Fruit fly (Drosophila melanogaster): Measurements from ENCODE around the gene app.

Gene app

DNA sequence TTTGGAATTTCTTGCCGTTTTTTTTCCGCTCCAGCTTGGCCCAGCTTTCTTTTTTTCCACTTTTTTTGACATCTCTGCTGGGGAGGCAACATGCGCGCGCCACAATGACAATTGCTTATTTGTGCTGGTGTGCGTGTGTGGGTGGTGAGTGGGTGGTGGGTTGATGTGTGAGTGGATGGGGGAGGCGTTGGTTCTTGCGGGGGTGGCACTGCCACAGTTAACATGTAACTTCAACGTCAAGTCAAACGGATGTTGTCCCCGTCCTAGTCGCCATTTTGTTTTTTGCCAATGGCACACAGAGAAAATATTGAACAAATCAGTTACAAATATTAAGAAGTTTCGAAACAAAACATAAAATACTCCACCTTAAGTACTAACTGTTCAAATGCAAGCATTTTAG is 43.9 kb upstream of the app start, which contains the start of gene CG44355 (continued):
- TF ChIP-seq CG11504 (tag; optimal IDR thresholded peaks at IDR 0.05) (peak; percentile 34), CG4328 (GFP tag; optimal IDR thresholded peaks at IDR 0.05) (no peak), kay (GFP tag; optimal IDR thresholded peaks at IDR 0.05) (no peak), br (optimal IDR thresholded peaks at IDR 0.05) (no peak), CG32772 (GFP tag; IDR thresholded peaks at IDR 0.05) (no peak), mirr (GFP tag; optimal IDR thresholded peaks at IDR 0.05) (no peak), Dp (GFP tag; optimal IDR thresholded peaks at IDR 0.05) (no peak), CG15696 (tag; optimal IDR thresholded peaks at IDR 0.05) (no peak), Dbx (GFP tag; IDR thresholded peaks at IDR 0.05) (no peak), unpg (GFP tag; optimal IDR thresholded peaks at IDR 0.05) (no peak), abd-A (tag; optimal IDR thresholded peaks at IDR 0.05) (no peak), h (optimal IDR thresholded peaks at IDR 0.05) (no peak), CG1024 (GFP tag; IDR thresholded peaks at IDR 0.05) (no peak)

dm6 chr3L:12305896-12306295 is 39.3 kb upstream of the app start:
- TF ChIP-seq row (GFP tag; IDR thresholded peaks at IDR 0.05) = peak; percentile 40; the same call in 1 of the 3 replicates
- no peak for TF ChIP-seq CG10431 (GFP tag; optimal IDR thresholded peaks at IDR 0.05)
- TF ChIP-seq Oli (tag; optimal IDR thresholded peaks at IDR 0.05) = no peak
- TF ChIP-seq CG2116 (GFP tag; optimal IDR thresholded peaks at IDR 0.05) = no peak
- peak; percentile 53 for TF ChIP-seq gem (tag; optimal IDR thresholded peaks at IDR 0.05)
- TF ChIP-seq CG12744 (GFP tag; optimal IDR thresholded peaks at IDR 0.05) = no peak
- TF ChIP-seq unpg (GFP tag; optimal IDR thresholded peaks at IDR 0.05) = peak; percentile 9
- peak; percentile 34; the same call in 1 of the 2 replicates for TF ChIP-seq Xrp1 (GFP tag; IDR thresholded peaks at IDR 0.05)
- TF ChIP-seq Med (GFP tag) = peak; percentile 26
- TF ChIP-seq phol (tag; optimal IDR thresholded peaks at IDR 0.05) = peak; percentile 7
- peak; percentile 34; the same call in 1 of the 3 replicates for TF ChIP-seq croc (GFP tag; conservative IDR thresholded peaks at IDR 0.05)
- TF ChIP-seq tna (GFP tag; IDR thresholded peaks at IDR 0.05; ENCODE audit: partially characterized antibody) = no peak
- peak; percentile 18; the same call in 1 of the 2 replicates for TF ChIP-seq Ptx1 (GFP tag; IDR thresholded peaks at IDR 0.05)
- no peak for TF ChIP-seq E2f2 (GFP tag; IDR thresholded peaks at IDR 0.05)
- peak; percentile 37 for TF ChIP-seq nmo (GFP tag; optimal IDR thresholded peaks at IDR 0.05)
- TF ChIP-seq CG15269 (tag; optimal IDR thresholded peaks at IDR 0.05) = peak; percentile 26
- TF ChIP-seq bsh (GFP tag; optimal IDR thresholded peaks at IDR 0.05) = peak in 1 of 2 experiments; percentile 54
- peak; percentile 9 for TF ChIP-seq Xbp1 (GFP tag; optimal IDR thresholded peaks at IDR 0.05)
- TF ChIP-seq BEAF-32 (GFP tag; optimal IDR thresholded peaks at IDR 0.05) = no peak
- TF ChIP-seq Ssrp (tag; optimal IDR thresholded peaks at IDR 0.05) = no peak
- TF ChIP-seq CG7556 (GFP tag; optimal IDR thresholded peaks at IDR 0.05) = peak; percentile 15
- TF ChIP-seq CG12219 (GFP tag; optimal IDR thresholded peaks at IDR 0.05) = no peak
- TF ChIP-seq CG2678 (tag; optimal IDR thresholded peaks at IDR 0.05) = peak; percentile 47
- TF ChIP-seq Abd-B (GFP tag; optimal IDR thresholded peaks at IDR 0.05) = peak; percentile 66
- peak; percentile 25 for TF ChIP-seq CG12391 (tag; optimal IDR thresholded peaks at IDR 0.05)
- TF ChIP-seq CG18599 (GFP tag; optimal IDR thresholded peaks at IDR 0.05) = peak; percentile 19
- peak in 1 of 3 experiments; percentile 3 for TF ChIP-seq lola (GFP tag; optimal IDR thresholded peaks at IDR 0.05)
- peak; percentile 42 for TF ChIP-seq CG11504 (tag; optimal IDR thresholded peaks at IDR 0.05)
- peak; percentile 38 for TF ChIP-seq CG7839 (tag; optimal IDR thresholded peaks at IDR 0.05)
- TF ChIP-seq lmd (GFP tag; IDR thresholded peaks at IDR 0.05) = 0 out of 2 replicates have a peak, but pooled peaks have one; percentile 14
- no peak for TF ChIP-seq Doc3 (GFP tag; IDR thresholded peaks at IDR 0.05; ENCODE audit: partially characterized antibody)
- TF ChIP-seq pita (GFP tag; optimal IDR thresholded peaks at IDR 0.05) = no peak
- TF ChIP-seq Chrac-16 (GFP tag; optimal IDR thresholded peaks at IDR 0.05) = no peak
- TF ChIP-seq CG13424 (tag; optimal IDR thresholded peaks at IDR 0.05) = peak; percentile 32
- no peak for TF ChIP-seq Sry-δ (GFP tag; optimal IDR thresholded peaks at IDR 0.05)
- peak; percentile 12 for TF ChIP-seq CG17385 (GFP tag; optimal IDR thresholded peaks at IDR 0.05)
- TF ChIP-seq jing (GFP tag; optimal IDR thresholded peaks at IDR 0.05) = no peak
- no peak for TF ChIP-seq CG10267 (tag; optimal IDR thresholded peaks at IDR 0.05)

Measured in whole organism, embryonic.